Worm (Caenorhabditis elegans): ENCODE results near the gene Y102E9.6.

Gene Y102E9.6

DNA sequence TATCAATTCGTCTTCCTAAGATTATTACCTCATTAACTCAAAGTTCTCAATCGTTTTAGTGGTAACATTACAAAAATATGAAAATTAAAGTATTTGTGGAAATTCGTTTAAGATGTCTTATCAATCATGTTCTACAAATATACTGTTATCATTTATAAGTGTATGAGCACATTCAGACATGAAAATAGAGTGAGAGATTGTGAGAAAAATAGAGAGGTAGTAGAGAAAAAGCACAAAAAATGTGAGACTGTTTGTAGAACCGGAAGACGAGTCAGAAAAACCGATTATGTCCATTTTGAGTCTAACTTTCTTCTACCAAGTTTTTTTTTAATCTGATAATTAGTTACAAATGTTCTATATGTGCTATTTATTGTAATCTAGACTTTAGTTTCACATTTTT is 43.2 kb downstream of the Y102E9.6 start (continued):
- TF ChIP-seq nhr-237 (tag; optimal IDR thresholded peaks at IDR 0.05): no peak
- no peak for TF ChIP-seq dpl-1 (GFP tag; optimal IDR thresholded peaks at IDR 0.05)
- no peak for TF ChIP-seq mep-1 (tag; optimal IDR thresholded peaks at IDR 0.05)
- no peak for TF ChIP-seq zag-1 (tag; optimal IDR thresholded peaks at IDR 0.05)
- TF ChIP-seq hlh-4 (tag; optimal IDR thresholded peaks at IDR 0.05): no peak
- TF ChIP-seq lin-39 (tag; optimal IDR thresholded peaks at IDR 0.05): no peak
- TF ChIP-seq sox-4 (tag; optimal IDR thresholded peaks at IDR 0.05): no peak
- TF ChIP-seq ama-1 (optimal IDR thresholded peaks at IDR 0.05): no peak
- TF ChIP-seq swsn-7 (tag; optimal IDR thresholded peaks at IDR 0.05): no peak
- TF ChIP-seq rnt-1 (tag; optimal IDR thresholded peaks at IDR 0.05): no peak
- no peak for TF ChIP-seq egl-27 (tag; optimal IDR thresholded peaks at IDR 0.05)
- TF ChIP-seq ceh-82 (tag; optimal IDR thresholded peaks at IDR 0.05): no peak
- TF ChIP-seq hpl-2 (GFP tag; optimal IDR thresholded peaks at IDR 0.05): no peak
- TF ChIP-seq efl-1 (optimal IDR thresholded peaks at IDR 0.05): no peak
- TF ChIP-seq efl-1 (GFP tag; optimal IDR thresholded peaks at IDR 0.05 in 1 of 2): peak in 1 of 2 experiments; percentile 57

DNA sequence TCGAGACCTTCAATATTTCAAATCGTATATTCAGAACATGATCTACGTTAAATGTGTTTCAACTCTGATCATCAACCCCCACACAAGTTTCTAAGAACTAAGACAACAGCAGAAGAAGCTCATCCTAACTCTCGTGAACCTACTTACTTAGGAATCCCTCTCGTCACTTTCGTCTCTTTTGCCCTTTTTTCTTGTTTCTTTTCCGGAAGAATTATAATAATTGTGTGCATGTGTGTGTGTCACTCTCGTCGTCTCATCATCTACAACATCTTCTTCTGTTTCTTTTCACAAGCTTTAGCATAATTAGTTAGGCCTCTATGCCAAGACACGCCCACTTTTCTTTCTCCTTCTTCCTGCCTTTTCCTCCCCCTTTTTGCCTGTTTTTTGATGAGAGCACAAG is 46.0 kb downstream of the Y102E9.6 start:
- TF ChIP-seq egl-13 (tag; optimal IDR thresholded peaks at IDR 0.05) (peak; percentile 48), nhr-71 (tag; optimal IDR thresholded peaks at IDR 0.05) (peak; percentile 49), pag-3 (tag; optimal IDR thresholded peaks at IDR 0.05; ENCODE audit: borderline replicate concordance, insufficient read depth) (no peak), lir-3 (tag; optimal IDR thresholded peaks at IDR 0.05; ENCODE audit: poor library complexity) (no peak), unc-86 (tag; optimal IDR thresholded peaks at IDR 0.05) (peak; percentile 45), swsn-7 (tag; optimal IDR thresholded peaks at IDR 0.05) (peak; percentile 12), lin-14 (GFP tag; optimal IDR thresholded peaks at IDR 0.05) (peak; percentile 77), isw-1 (GFP tag; IDR thresholded peaks at IDR 0.05) (peak; percentile 9; the same call in 1 of the 2 replicates), lsy-2 (tag; optimal IDR thresholded peaks at IDR 0.05) (peak in 1 of 2 experiments; percentile 30), dsc-1 (tag; optimal IDR thresholded peaks at IDR 0.05) (peak; percentile 58), nhr-47 (tag; optimal IDR thresholded peaks at IDR 0.05) (no peak), ceh-82 (tag; optimal IDR thresholded peaks at IDR 0.05) (peak in 1 of 3 experiments; percentile 41)
